Worm (Caenorhabditis elegans): Measurements from ENCODE around the gene srj-53.

srj-53 gene

DNA sequence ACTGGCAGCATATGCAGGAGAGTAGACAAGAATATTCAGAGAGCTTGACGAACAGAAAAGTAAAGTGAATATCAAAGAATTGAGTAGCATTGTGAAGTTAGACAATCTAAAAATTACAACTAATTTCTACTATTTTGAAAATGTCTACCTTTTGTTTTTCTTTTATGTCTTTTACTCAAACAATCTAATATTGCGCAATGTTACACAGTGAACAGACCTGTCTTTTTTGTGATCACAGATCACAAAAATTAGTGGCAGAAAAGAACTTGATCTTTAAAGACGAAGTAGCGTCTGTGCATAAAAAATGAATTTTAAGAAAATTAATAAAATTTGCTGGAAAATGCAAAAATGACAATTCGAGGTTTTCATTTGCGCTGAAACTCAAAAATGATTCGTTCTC is 4.5 kb upstream of the srj-53 start:
- TF ChIP-seq tra-4 (tag; optimal IDR thresholded peaks at IDR 0.05) (no peak), hmg-4 (GFP tag; optimal IDR thresholded peaks at IDR 0.05) (no peak), tbx-37 (GFP tag; conservative IDR thresholded peaks at IDR 0.05) (no peak), hnd-1 (tag; optimal IDR thresholded peaks at IDR 0.05) (no peak), F13C5.2 (tag; optimal IDR thresholded peaks at IDR 0.05) (no peak), tbx-11 (GFP tag; IDR thresholded peaks at IDR 0.05) (no peak), scrt-1 (GFP tag; IDR thresholded peaks at IDR 0.05) (no peak), aly-1 (tag; optimal IDR thresholded peaks at IDR 0.05) (no peak), hmbx-1 (tag; optimal IDR thresholded peaks at IDR 0.05) (no peak), sea-1 (GFP tag; conservative IDR thresholded peaks at IDR 0.05) (no peak), ets-7 (tag; optimal IDR thresholded peaks at IDR 0.05) (no peak), ceh-36 (tag; optimal IDR thresholded peaks at IDR 0.05) (no peak)

DNA sequence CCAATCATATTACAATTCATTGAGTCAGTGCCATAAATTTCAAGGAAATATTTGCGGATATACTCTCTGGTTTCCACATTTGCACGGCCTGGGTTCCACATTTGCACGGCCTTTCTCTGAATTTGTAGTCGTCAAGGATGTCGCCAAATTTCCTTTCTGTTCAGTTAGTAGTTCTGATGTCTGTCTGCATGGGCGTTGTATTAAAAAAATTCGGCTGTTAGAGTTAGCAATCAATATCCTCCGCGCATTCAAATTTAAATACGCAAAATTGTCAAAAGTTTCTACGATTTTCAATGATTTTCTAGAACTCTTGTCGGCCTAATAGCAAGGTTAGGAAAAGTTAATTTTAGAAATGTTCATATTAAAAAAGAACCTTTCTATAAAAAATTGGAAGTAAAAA is 1.4 kb upstream of the srj-53 start, which contains the start of gene srj-52:
Gene srj-52, minus strand, starts transcription at position 101 of the 400 bp plus-strand sequence.
- TF ChIP-seq hnd-1 (tag; optimal IDR thresholded peaks at IDR 0.05): no peak
- no peak for TF ChIP-seq ceh-36 (tag; optimal IDR thresholded peaks at IDR 0.05)
- no peak for TF ChIP-seq tbx-11 (GFP tag; IDR thresholded peaks at IDR 0.05)
- TF ChIP-seq hmbx-1 (tag; optimal IDR thresholded peaks at IDR 0.05): no peak
- TF ChIP-seq pes-1 (GFP tag; IDR thresholded peaks at IDR 0.05): no peak
- TF ChIP-seq aly-1 (tag; optimal IDR thresholded peaks at IDR 0.05): no peak
- TF ChIP-seq ama-1 (optimal IDR thresholded peaks at IDR 0.05): no peak
- no peak for TF ChIP-seq hmg-4 (GFP tag; optimal IDR thresholded peaks at IDR 0.05)
- no peak for TF ChIP-seq tbx-37 (GFP tag; conservative IDR thresholded peaks at IDR 0.05)

- no peak for TF ChIP-seq hnd-1 (tag; optimal IDR thresholded peaks at IDR 0.05)
- no peak for TF ChIP-seq hmg-4 (GFP tag; optimal IDR thresholded peaks at IDR 0.05)
- TF ChIP-seq ceh-36 (tag; optimal IDR thresholded peaks at IDR 0.05): no peak
- no peak for TF ChIP-seq ets-7 (tag; optimal IDR thresholded peaks at IDR 0.05)
- TF ChIP-seq tra-4 (tag; optimal IDR thresholded peaks at IDR 0.05): no peak
These were observed 1.7 kb downstream of the srj-53 start, which contains the start of gene srx-4 for ce11 chrV:692720-693422. Gene srx-4, minus strand, starts transcription at chrV:692770.

DNA sequence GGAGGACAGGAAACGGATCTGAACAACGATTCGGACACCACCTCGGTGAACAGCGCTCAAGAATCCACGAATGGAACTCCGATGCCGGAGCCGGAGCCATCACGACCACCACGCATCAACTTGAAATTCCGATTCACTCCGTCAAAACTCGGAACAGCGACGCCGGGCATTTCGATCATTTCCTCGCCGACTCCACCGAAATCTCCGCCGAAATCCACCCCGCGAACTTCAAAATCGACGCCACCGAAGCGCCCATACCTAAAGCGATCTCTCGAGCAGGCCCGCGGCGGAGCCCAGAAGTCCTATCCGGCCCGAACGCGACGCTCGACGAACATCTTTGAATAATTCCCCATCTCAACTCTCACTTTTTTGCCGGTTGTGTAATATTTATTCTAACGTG is 5.0 kb downstream of the srj-53 start:
- TF ChIP-seq hmg-4 (GFP tag; optimal IDR thresholded peaks at IDR 0.05): no peak
- TF ChIP-seq F13C5.2 (tag; optimal IDR thresholded peaks at IDR 0.05): no peak
- TF ChIP-seq ceh-36 (tag; optimal IDR thresholded peaks at IDR 0.05): no peak
- TF ChIP-seq scrt-1 (GFP tag; IDR thresholded peaks at IDR 0.05): no peak
- no peak for TF ChIP-seq pes-1 (GFP tag; IDR thresholded peaks at IDR 0.05)
- TF ChIP-seq hmbx-1 (tag; optimal IDR thresholded peaks at IDR 0.05): no peak
- no peak for TF ChIP-seq hnd-1 (tag; optimal IDR thresholded peaks at IDR 0.05)
- no peak for TF ChIP-seq ets-7 (tag; optimal IDR thresholded peaks at IDR 0.05)
- TF ChIP-seq tra-4 (tag; optimal IDR thresholded peaks at IDR 0.05): no peak
- TF ChIP-seq ama-1 (optimal IDR thresholded peaks at IDR 0.05): no peak
- no peak for TF ChIP-seq tbx-37 (GFP tag; conservative IDR thresholded peaks at IDR 0.05)
- no peak for TF ChIP-seq ceh-13 (GFP tag; optimal IDR thresholded peaks at IDR 0.05)
- TF ChIP-seq tbx-11 (GFP tag; IDR thresholded peaks at IDR 0.05): no peak
- no peak for TF ChIP-seq aly-1 (tag; optimal IDR thresholded peaks at IDR 0.05)
- no peak for TF ChIP-seq sea-1 (GFP tag; conservative IDR thresholded peaks at IDR 0.05)
- no peak for TF ChIP-seq flt-1 (GFP tag; IDR thresholded peaks at IDR 0.05)
- no peak for TF ChIP-seq B0310.2 (tag; optimal IDR thresholded peaks at IDR 0.05)

DNA sequence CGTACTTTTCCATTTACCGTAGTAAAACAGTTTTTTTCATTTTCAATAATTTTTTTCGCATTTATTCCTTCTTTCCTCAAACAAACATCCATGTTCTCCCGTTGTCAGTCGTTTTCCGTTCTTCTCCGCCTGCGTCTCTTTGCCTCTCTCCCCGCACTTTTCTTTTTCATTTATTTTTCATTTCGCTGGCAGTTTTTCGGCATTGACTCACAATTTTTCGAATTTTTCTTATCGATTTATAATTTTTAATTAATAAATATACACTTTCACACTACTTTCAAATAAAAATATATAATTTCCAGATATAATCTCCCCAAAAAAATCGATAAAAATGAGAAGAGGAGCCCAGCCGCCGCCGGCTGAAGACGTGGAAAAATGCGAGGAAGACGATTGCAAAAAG is 7.1 kb downstream of the srj-53 start, which contains the start of gene H25P19.1:
Gene H25P19.1, plus strand, starts transcription at position 301 of the 400 bp plus-strand sequence.
- TF ChIP-seq hmg-4 (GFP tag; optimal IDR thresholded peaks at IDR 0.05) (no peak), ceh-13 (GFP tag; optimal IDR thresholded peaks at IDR 0.05) (no peak), sea-1 (GFP tag; conservative IDR thresholded peaks at IDR 0.05) (no peak), ceh-36 (tag; optimal IDR thresholded peaks at IDR 0.05) (no peak), flt-1 (GFP tag; IDR thresholded peaks at IDR 0.05) (no peak), hnd-1 (tag; optimal IDR thresholded peaks at IDR 0.05) (no peak), tbx-11 (GFP tag; IDR thresholded peaks at IDR 0.05) (no peak), B0310.2 (tag; optimal IDR thresholded peaks at IDR 0.05) (no peak), hmbx-1 (tag; optimal IDR thresholded peaks at IDR 0.05) (no peak), ama-1 (optimal IDR thresholded peaks at IDR 0.05) (no peak), tbx-37 (GFP tag; conservative IDR thresholded peaks at IDR 0.05) (no peak), ets-7 (tag; optimal IDR thresholded peaks at IDR 0.05) (no peak), aly-1 (tag; optimal IDR thresholded peaks at IDR 0.05) (no peak), pes-1 (GFP tag; IDR thresholded peaks at IDR 0.05) (no peak), tra-4 (tag; optimal IDR thresholded peaks at IDR 0.05) (no peak)

- TF ChIP-seq tra-4 (tag; optimal IDR thresholded peaks at IDR 0.05) (no peak), B0310.2 (tag; optimal IDR thresholded peaks at IDR 0.05) (no peak), pes-1 (GFP tag; IDR thresholded peaks at IDR 0.05) (no peak), scrt-1 (GFP tag; IDR thresholded peaks at IDR 0.05) (no peak)
These were observed 10.7 kb downstream of the srj-53 start, which contains the start of gene F31F4.1 for ce11 chrV:683858-684257. Gene F31F4.1, plus strand, starts transcription at chrV:684060.

- TF ChIP-seq hmbx-1 (tag; optimal IDR thresholded peaks at IDR 0.05): no peak
- TF ChIP-seq hnd-1 (tag; optimal IDR thresholded peaks at IDR 0.05): no peak
- no peak for TF ChIP-seq ets-7 (tag; optimal IDR thresholded peaks at IDR 0.05)
- no peak for TF ChIP-seq tbx-11 (GFP tag; IDR thresholded peaks at IDR 0.05)
- no peak for TF ChIP-seq scrt-1 (GFP tag; IDR thresholded peaks at IDR 0.05)
- TF ChIP-seq ceh-13 (GFP tag; optimal IDR thresholded peaks at IDR 0.05): no peak
- TF ChIP-seq sea-1 (GFP tag; conservative IDR thresholded peaks at IDR 0.05): no peak
- TF ChIP-seq F13C5.2 (tag; optimal IDR thresholded peaks at IDR 0.05): no peak
- TF ChIP-seq ama-1 (optimal IDR thresholded peaks at IDR 0.05): no peak
- TF ChIP-seq aly-1 (tag; optimal IDR thresholded peaks at IDR 0.05): no peak
- TF ChIP-seq pes-1 (GFP tag; IDR thresholded peaks at IDR 0.05): no peak
- no peak for TF ChIP-seq tra-4 (tag; optimal IDR thresholded peaks at IDR 0.05)
- TF ChIP-seq ceh-36 (tag; optimal IDR thresholded peaks at IDR 0.05): no peak
- no peak for TF ChIP-seq flt-1 (GFP tag; IDR thresholded peaks at IDR 0.05)
- no peak for TF ChIP-seq B0310.2 (tag; optimal IDR thresholded peaks at IDR 0.05)
- no peak for TF ChIP-seq tbx-37 (GFP tag; conservative IDR thresholded peaks at IDR 0.05)
- TF ChIP-seq hmg-4 (GFP tag; optimal IDR thresholded peaks at IDR 0.05): no peak
These were observed 12.5 kb downstream of the srj-53 start, which contains the start of gene srx-23 for ce11 chrV:682031-682430. Gene srx-23, plus strand, starts transcription at chrV:682331.
